Worm (Caenorhabditis elegans): Measurements from ENCODE around the gene F52C9.5.
A peak's percentile ranks its signal among the peaks of the same experiment; 100 is the strongest.

The F52C9.5 gene

DNA sequence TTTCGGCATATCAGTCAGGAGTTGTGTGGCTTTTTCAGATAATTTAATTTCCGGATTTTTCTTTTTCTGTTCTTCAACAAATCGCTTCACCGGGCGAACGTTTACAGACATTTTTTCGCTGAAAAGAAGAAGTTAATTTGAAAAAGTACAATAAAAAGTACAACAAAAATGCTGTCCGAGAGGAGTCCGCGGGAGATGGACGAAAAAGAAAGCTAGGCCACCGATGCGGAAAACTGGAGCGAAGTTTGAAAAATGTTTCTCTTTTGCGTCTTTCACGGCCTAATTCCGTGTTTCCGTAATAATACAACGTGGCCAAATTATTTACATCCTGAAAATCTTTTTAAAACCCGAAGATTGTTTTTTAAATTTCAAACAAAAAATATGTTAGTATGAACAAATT, 47.2 kb downstream of the F52C9.5 start, which contains the start of gene thoc-5:
thoc-5 (minus strand) TSS at position 152 of the 400 bp plus-strand sequence.
- TF ChIP-seq aly-1 (tag; optimal IDR thresholded peaks at IDR 0.05) (no peak), hmg-4 (GFP tag; optimal IDR thresholded peaks at IDR 0.05) (no peak), tra-4 (tag; optimal IDR thresholded peaks at IDR 0.05) (no peak), hnd-1 (tag; optimal IDR thresholded peaks at IDR 0.05) (no peak), flt-1 (GFP tag; IDR thresholded peaks at IDR 0.05) (peak; percentile 58), tbx-37 (GFP tag; conservative IDR thresholded peaks at IDR 0.05) (peak; percentile 85), ceh-36 (tag; optimal IDR thresholded peaks at IDR 0.05) (no peak), F13C5.2 (tag; optimal IDR thresholded peaks at IDR 0.05) (peak; percentile 27), B0310.2 (tag; optimal IDR thresholded peaks at IDR 0.05) (no peak), tbx-11 (GFP tag; IDR thresholded peaks at IDR 0.05) (no peak), ets-7 (tag; optimal IDR thresholded peaks at IDR 0.05) (peak; percentile 10), scrt-1 (GFP tag; IDR thresholded peaks at IDR 0.05) (no peak), ceh-13 (GFP tag; optimal IDR thresholded peaks at IDR 0.05) (no peak), hmbx-1 (tag; optimal IDR thresholded peaks at IDR 0.05) (no peak), sea-1 (GFP tag; conservative IDR thresholded peaks at IDR 0.05) (no peak), ama-1 (optimal IDR thresholded peaks at IDR 0.05) (no peak), pes-1 (GFP tag; IDR thresholded peaks at IDR 0.05) (peak; percentile 67)
